Worm (Caenorhabditis elegans) whole organism, L3 larva: ENCODE results near the gene ttr-11.

ENCODE experiments used
- R02D3.7 ChIP-seq: fragments of 150-350 bp; optimal IDR thresholded peaks from 2 replicates; lab custom pipeline; 2014; ENCODE audit warnings: missing biosample characterization, missing genetic modification characterization
- ama-1 ChIP-seq: fragments of 150-350 bp; optimal IDR thresholded peaks from 2 replicates; lab custom pipeline; 2018
- ceh-9 ChIP-seq: sonication (generic microtip); optimal IDR thresholded peaks from 2 replicates; lab custom pipeline; 2018; ENCODE audit warnings: missing biosample characterization, missing genetic modification characterization
- elt-2 ChIP-seq: sonication (generic microtip); optimal IDR thresholded peaks from 2 replicates; lab custom pipeline; 2016; ENCODE audit warnings: missing genetic modification reagents, mild to moderate bottlenecking, missing genetic modification characterization, missing compliant biosample characterization
- elt-3 ChIP-seq, 3 experiments: fragments of 150-350 bp in 1 of 3; sonication (generic microtip) in 2 of 3; optimal IDR thresholded peaks; 2 replicates in 2 of 3; 4 replicates in 1 of 3; lab custom pipeline; 2014 to 2017; ENCODE audit warnings: missing biosample characterization in 3 of 3, missing genetic modification characterization in 3 of 3
- fos-1 ChIP-seq: fragments of 150-350 bp; optimal IDR thresholded peaks from 2 replicates; lab custom pipeline; 2014; ENCODE audit warnings: missing biosample characterization, missing genetic modification characterization
- nhr-28 ChIP-seq: fragments of 150-350 bp; optimal IDR thresholded peaks from 2 replicates; lab custom pipeline; 2014; ENCODE audit warnings: missing biosample characterization, missing genetic modification characterization
- pha-4 ChIP-seq: fragments of 150-350 bp; optimal IDR thresholded peaks from 2 replicates; lab custom pipeline; 2014; ENCODE audit warnings: missing biosample characterization, missing genetic modification reagents, missing genetic modification characterization
- snpc-4 ChIP-seq: fragments of 150-350 bp; optimal IDR thresholded peaks from 2 replicates; lab custom pipeline; 2014; ENCODE audit warnings: missing biosample characterization, missing genetic modification characterization
- tbx-2 ChIP-seq: sonication (generic microtip); optimal IDR thresholded peaks from 2 replicates; lab custom pipeline; 2016; ENCODE audit warnings: mild to moderate bottlenecking, missing genetic modification characterization, missing compliant biosample characterization

- no peak for TF ChIP-seq ama-1 (lab: Kevin White, UChicago)
- TF ChIP-seq snpc-4 (tag; lab: Kevin White, UChicago), result no peak
- TF ChIP-seq ceh-9 (tag; lab: Kevin White, UChicago), result no peak
- no peak for TF ChIP-seq R02D3.7 (tag; lab: Kevin White, UChicago)
- TF ChIP-seq pha-4, result no peak
- no peak for TF ChIP-seq tbx-2 (tag; lab: Kevin White, UChicago)
- TF ChIP-seq elt-2 (tag; lab: Kevin White, UChicago), result no peak
- TF ChIP-seq fos-1, result no peak
- TF ChIP-seq nhr-28 (tag; lab: Kevin White, UChicago), result no peak
- no peak for TF ChIP-seq elt-3 (tag; optimal IDR thresholded peaks at IDR 0.05; lab: Kevin White, UChicago)
These were observed 35.2 kb downstream of the ttr-11 start, which contains the start of gene Y44A6B.3 for ce11 chrV:20638344-20638743.
